Worm (Caenorhabditis elegans): Measurements from ENCODE around the gene ceh-22.
A peak's percentile ranks its signal among the peaks of the same experiment; 100 is the strongest.

ceh-22 gene

DNA sequence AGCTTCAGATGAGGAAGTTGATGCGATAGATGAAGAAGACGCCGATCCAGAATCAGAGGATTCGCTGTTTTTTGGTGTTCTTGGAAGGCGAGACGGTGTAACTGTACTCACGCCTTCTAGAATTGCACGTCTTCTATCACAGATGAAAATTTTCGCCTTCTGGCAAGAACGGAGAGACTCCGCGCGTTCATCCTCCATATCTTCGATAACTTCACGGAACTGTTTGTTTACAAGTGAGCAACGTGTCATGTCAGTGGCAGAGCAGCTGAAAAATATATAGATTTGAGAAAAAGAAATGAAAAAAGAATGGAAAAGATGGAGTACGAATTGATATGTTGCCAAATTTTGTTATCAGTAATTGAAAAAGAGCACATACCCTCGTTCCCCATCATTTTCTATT lies 42.9 kb downstream of the ceh-22 start:
- TF ChIP-seq ceh-88 (GFP tag; IDR thresholded peaks at IDR 0.05): no peak
- peak in 1 of 2 experiments; percentile 2 for TF ChIP-seq lin-35 (GFP tag; optimal IDR thresholded peaks at IDR 0.05)
- TF ChIP-seq efl-1 (optimal IDR thresholded peaks at IDR 0.05): no peak
- peak in 1 of 2 experiments; percentile 87 for TF ChIP-seq efl-1 (GFP tag; optimal IDR thresholded peaks at IDR 0.05 in 1 of 2)

DNA sequence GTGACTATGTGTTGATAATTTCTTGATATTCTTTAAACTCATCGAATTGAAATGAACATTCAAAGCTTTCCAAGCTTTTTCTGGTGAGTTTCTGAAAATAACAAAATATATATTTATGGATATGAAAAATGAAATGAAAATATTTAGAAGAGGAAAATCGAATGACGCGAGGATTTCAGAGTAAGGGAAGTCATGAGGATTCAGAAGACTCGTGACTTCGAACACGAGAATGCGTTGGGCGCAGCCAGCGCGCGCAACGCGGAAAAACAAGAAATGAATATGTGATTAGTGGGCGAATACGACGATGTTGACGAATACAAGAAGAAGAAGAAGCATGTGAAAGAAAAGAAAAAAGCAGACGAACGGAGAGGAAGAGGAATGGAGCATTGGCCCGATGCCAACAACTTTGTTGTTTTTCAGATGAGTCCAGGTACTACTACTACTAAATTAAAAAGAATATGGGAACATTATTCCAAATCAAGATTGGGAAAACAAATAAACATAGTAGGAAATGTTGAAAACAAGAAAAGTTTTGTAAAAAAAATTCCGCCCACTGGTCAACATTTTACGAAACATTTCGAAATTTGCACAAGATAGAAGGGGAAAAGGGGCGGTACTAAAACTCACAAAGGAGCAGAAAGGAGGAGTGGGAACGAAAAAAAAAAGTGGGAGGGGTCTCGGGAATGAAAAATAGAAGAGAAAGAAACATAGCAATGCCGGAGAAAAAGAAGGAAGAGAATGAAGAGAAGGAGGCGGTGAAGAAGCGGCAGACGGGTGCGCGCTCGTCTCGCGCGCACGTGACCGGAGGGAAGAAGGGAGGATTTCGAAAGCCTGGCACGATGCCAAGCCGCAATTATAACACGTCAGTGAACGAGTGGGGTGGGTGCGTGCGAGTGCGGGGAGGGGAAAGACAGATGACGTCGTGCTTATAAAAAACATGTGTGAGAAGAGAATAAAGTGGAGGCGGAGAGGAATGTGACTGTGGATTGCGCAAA lies 43.7 kb downstream of the ceh-22 start:
- TF ChIP-seq jun-1 (tag; optimal IDR thresholded peaks at IDR 0.05) (peak; percentile 85), mab-9 (GFP tag; IDR thresholded peaks at IDR 0.05) (peak; percentile 89), mdl-1 (tag; optimal IDR thresholded peaks at IDR 0.05) (peak; percentile 88 to 98), ets-5 (GFP tag; IDR thresholded peaks at IDR 0.05) (no peak), nhr-19 (GFP tag; conservative IDR thresholded peaks at IDR 0.05) (peak; percentile 96), lsy-2 (tag; optimal IDR thresholded peaks at IDR 0.05) (peak; percentile 89 to 90), nhr-77 (tag; optimal IDR thresholded peaks at IDR 0.05) (peak; percentile 75), tlp-1 (tag; optimal IDR thresholded peaks at IDR 0.05) (no peak), lir-3 (tag; optimal IDR thresholded peaks at IDR 0.05; ENCODE audit: poor library complexity) (peak; percentile 58), C34B4.2 (tag; optimal IDR thresholded peaks at IDR 0.05) (no peak), egl-13 (tag; optimal IDR thresholded peaks at IDR 0.05) (peak; percentile 94), nhr-11 (tag; optimal IDR thresholded peaks at IDR 0.05) (no peak), dsc-1 (tag; optimal IDR thresholded peaks at IDR 0.05) (peak; percentile 96), vab-15 (tag; optimal IDR thresholded peaks at IDR 0.05) (peak; percentile 97), hpl-2 (GFP tag; optimal IDR thresholded peaks at IDR 0.05) (peak; percentile 31), fkh-4 (tag; optimal IDR thresholded peaks at IDR 0.05; ENCODE audit: borderline replicate concordance) (peak; percentile 85), mef-2 (tag; optimal IDR thresholded peaks at IDR 0.05) (peak; percentile 82), Y116A8C.19 (tag; optimal IDR thresholded peaks at IDR 0.05; ENCODE audit: borderline replicate concordance) (no peak), hlh-17 (GFP tag; optimal IDR thresholded peaks at IDR 0.05; ENCODE audit: borderline replicate concordance) (no peak), sox-4 (tag; optimal IDR thresholded peaks at IDR 0.05) (peak; percentile 81), irx-1 (tag; optimal IDR thresholded peaks at IDR 0.05) (peak; percentile 92), alr-1 (tag; optimal IDR thresholded peaks at IDR 0.05; ENCODE audit: borderline replicate concordance) (no peak), nhr-20 (tag; optimal IDR thresholded peaks at IDR 0.05) (peak; percentile 93), aly-2 (tag; optimal IDR thresholded peaks at IDR 0.05) (no peak), tbx-2 (tag; optimal IDR thresholded peaks at IDR 0.05) (peak; percentile 94), dpl-1 (GFP tag; optimal IDR thresholded peaks at IDR 0.05) (peak; percentile 46 to 62 (median 60)), nhr-71 (tag; optimal IDR thresholded peaks at IDR 0.05) (peak; percentile 98), nhr-76 (tag; optimal IDR thresholded peaks at IDR 0.05) (no peak), fkh-10 (GFP tag; optimal IDR thresholded peaks at IDR 0.05) (peak; percentile 94), elt-3 (tag; optimal IDR thresholded peaks at IDR 0.05) (peak in 1 of 6 experiments; percentile 80), rnt-1 (tag; optimal IDR thresholded peaks at IDR 0.05) (peak; percentile 98), nhr-85 (tag) (peak; percentile 99), ceh-63 (GFP tag; optimal IDR thresholded peaks at IDR 0.05) (peak; percentile 43), elt-2 (tag; optimal IDR thresholded peaks at IDR 0.05) (peak; percentile 29), ztf-4 (tag; optimal IDR thresholded peaks at IDR 0.05) (peak; percentile 91), snpc-4 (tag; optimal IDR thresholded peaks at IDR 0.05) (peak; percentile 94), ceh-90 (tag; optimal IDR thresholded peaks at IDR 0.05) (peak; percentile 56), ztf-11 (tag; optimal IDR thresholded peaks at IDR 0.05) (peak in 1 of 2 experiments; percentile 83), nhr-90 (tag; optimal IDR thresholded peaks at IDR 0.05; ENCODE audit: poor library complexity) (peak; percentile 80), ceh-82 (tag; optimal IDR thresholded peaks at IDR 0.05) (peak; percentile 86 to 92 (median 87)), C16A3.4 (tag; optimal IDR thresholded peaks at IDR 0.05) (peak; percentile 79), unc-30 (tag; optimal IDR thresholded peaks at IDR 0.05) (no peak), lin-14 (GFP tag; optimal IDR thresholded peaks at IDR 0.05) (peak; percentile 100), hlh-4 (tag; optimal IDR thresholded peaks at IDR 0.05) (no peak)
